Worm (Caenorhabditis elegans) whole organism, L1 larva: Measurements from ENCODE around the gene ech-1.1.
"Not testable (repeated sequence)": the region's sequence is repeated elsewhere in the genome, so short reads cannot be mapped to it uniquely, and the experiment has no call there.

Experiments used
- C34B4.2 ChIP-seq: sonication (generic microtip); optimal IDR thresholded peaks from 2 replicates; lab custom pipeline; 2017; ENCODE audit warnings: mild to moderate bottlenecking, missing genetic modification characterization, missing compliant biosample characterization
- nhr-237 ChIP-seq: fragments of 150-350 bp; optimal IDR thresholded peaks from 2 replicates; lab custom pipeline; 2014; ENCODE audit warnings: missing biosample characterization, missing genetic modification characterization
- nhr-28 ChIP-seq: fragments of 150-350 bp; optimal IDR thresholded peaks from 2 replicates; lab custom pipeline; 2014; ENCODE audit warnings: missing biosample characterization, missing genetic modification characterization
- skn-1 ChIP-seq: fragments of 150-350 bp; optimal IDR thresholded peaks from 2 replicates; lab custom pipeline; 2014; ENCODE audit warnings: missing biosample characterization, missing genetic modification characterization
- tbx-2 ChIP-seq: sonication (generic microtip); optimal IDR thresholded peaks from 2 replicates; lab custom pipeline; 2016; ENCODE audit warnings: missing genetic modification characterization, missing compliant biosample characterization
- unc-62 ChIP-seq: fragments of 150-350 bp; optimal IDR thresholded peaks from 2 replicates; lab custom pipeline; 2014; ENCODE audit warnings: missing biosample characterization, missing genetic modification reagents, missing genetic modification characterization
- unc-98 ChIP-seq: fragments of 200-800 bp; sonication (Bioruptor generic); IDR thresholded peaks from 2 replicates; pipeline ENCODE4 v1.3.6; 2022; ENCODE audit warnings: missing genetic modification characterization, missing compliant biosample characterization

- not testable (repeated sequence) for TF ChIP-seq C34B4.2 (tag; lab: Kevin White, UChicago); nhr-237 (tag; lab: Kevin White, UChicago); nhr-28 (tag; lab: Kevin White, UChicago); tbx-2 (tag; lab: Kevin White, UChicago); unc-98; skn-1; unc-62 (GFP tag; lab: Kevin White, UChicago)
Observed at ce11 chrV:15361412-15361811, at the start of gene ech-1.1.
